Fruit fly (Drosophila melanogaster) whole organism, embryonic: Measurements from ENCODE around the gene Slob.
A peak's percentile ranks its signal among the peaks of the same experiment; 100 is the strongest.

Experiments
- Blimp-1 ChIP-seq: fragments of 200-800 bp; sonication (Bioruptor generic); optimal IDR thresholded peaks from 3 replicates; lab custom pipeline; 2018; ENCODE audit warnings: missing biosample characterization, missing genetic modification characterization, mild to moderate bottlenecking, moderate library complexity, missing genetic modification reagents
- CG10209 ChIP-seq: fragments of 200-800 bp; sonication (Bioruptor generic); optimal IDR thresholded peaks from 3 replicates; lab custom pipeline; 2017; ENCODE audit warnings: missing biosample characterization, mild to moderate bottlenecking, missing genetic modification characterization, missing genetic modification reagents
- CG10321 ChIP-seq: fragments of 200-800 bp; sonication (Bioruptor generic); IDR thresholded peaks from 2 replicates; pipeline ENCODE4 v1.3.6; 2022; ENCODE audit warnings: missing biosample characterization, missing genetic modification characterization
- CG11723 ChIP-seq: fragments of 200-800 bp; sonication (Bioruptor generic); optimal IDR thresholded peaks from 2 replicates; lab custom pipeline; 2017; ENCODE audit warnings: missing biosample characterization, mild to moderate bottlenecking, missing genetic modification characterization
- CG12219 ChIP-seq: fragments of 200-800 bp; sonication (Bioruptor generic); optimal IDR thresholded peaks from 3 replicates; lab custom pipeline; 2018; ENCODE audit warnings: missing biosample characterization, mild to moderate bottlenecking, missing genetic modification characterization
- CG13287 ChIP-seq: fragments of 200-800 bp; sonication (Bioruptor generic); IDR thresholded peaks from 2 replicates; pipeline ENCODE4 v1.3.6; 2022; ENCODE audit warnings: missing biosample characterization, missing genetic modification characterization; ENCODE audit not compliant: partially characterized antibody
- CG17829 ChIP-seq: fragments of 200-800 bp; optimal IDR thresholded peaks from 2 replicates; lab custom pipeline; 2019; ENCODE audit warnings: missing biosample characterization, mild to moderate bottlenecking, missing genetic modification characterization, moderate library complexity
- CG31365 ChIP-seq: fragments of 200-800 bp; sonication (Bioruptor generic); optimal IDR thresholded peaks from 2 replicates; lab custom pipeline; 2018; ENCODE audit warnings: missing biosample characterization, mild to moderate bottlenecking, missing genetic modification characterization
- CG3163 ChIP-seq: fragments of 200-800 bp; sonication (Bioruptor generic); optimal IDR thresholded peaks from 3 replicates; lab custom pipeline; 2016; ENCODE audit warnings: missing biosample characterization, missing genetic modification characterization
- CG33557 ChIP-seq: fragments of 200-800 bp; sonication (Bioruptor generic); optimal IDR thresholded peaks from 2 replicates; lab custom pipeline; 2019; ENCODE audit warnings: missing biosample characterization, mild to moderate bottlenecking, missing genetic modification characterization, moderate library complexity
- CG4820 ChIP-seq: fragments of 200-800 bp; sonication (Bioruptor generic); optimal IDR thresholded peaks from 3 replicates; lab custom pipeline; 2016; ENCODE audit warnings: missing biosample characterization, missing genetic modification characterization
- CG8388 ChIP-seq: fragments of 200-800 bp; sonication (Bioruptor generic); optimal IDR thresholded peaks from 2 replicates; lab custom pipeline; 2019; ENCODE audit warnings: missing biosample characterization, mild to moderate bottlenecking, missing genetic modification characterization, moderate library complexity
- CG9797 ChIP-seq: fragments of 200-800 bp; sonication (Bioruptor generic); optimal IDR thresholded peaks from 3 replicates; lab custom pipeline; 2018; ENCODE audit warnings: missing biosample characterization, mild to moderate bottlenecking, missing genetic modification characterization
- CG9817 ChIP-seq: fragments of 200-800 bp; sonication (Bioruptor generic); optimal IDR thresholded peaks from 2 replicates; lab custom pipeline; 2018; ENCODE audit warnings: missing biosample characterization, mild to moderate bottlenecking, missing genetic modification characterization, moderate library complexity
- Chrac-16 ChIP-seq: fragments of 200-800 bp; sonication (Bioruptor generic); optimal IDR thresholded peaks from 3 replicates; lab custom pipeline; 2016; ENCODE audit warnings: missing biosample characterization, missing genetic modification characterization
- Dbx ChIP-seq: fragments of 200-800 bp; sonication (Bioruptor generic); IDR thresholded peaks from 3 replicates; pipeline ENCODE4 v1.3.6; 2022; ENCODE audit warnings: missing biosample characterization, missing genetic modification characterization
- Deaf1 ChIP-seq: fragments of 200-800 bp; optimal IDR thresholded peaks from 3 replicates; lab custom pipeline; 2019; ENCODE audit warnings: missing biosample characterization, mild to moderate bottlenecking, missing genetic modification characterization, moderate library complexity
- Doc2 ChIP-seq: fragments of 200-800 bp; sonication (Bioruptor generic); IDR thresholded peaks from 2 replicates; pipeline ENCODE4 v1.3.6; 2022; ENCODE audit warnings: missing biosample characterization, missing genetic modification characterization
- Drgx ChIP-seq: fragments of 200-800 bp; sonication (Bioruptor generic); IDR thresholded peaks from 2 replicates; pipeline ENCODE4 v1.3.6; 2022; ENCODE audit warnings: missing biosample characterization, missing genetic modification characterization
- Fer1 ChIP-seq: fragments of 200-800 bp; sonication (Bioruptor generic); optimal IDR thresholded peaks from 2 replicates; lab custom pipeline; 2017; ENCODE audit warnings: missing biosample characterization, mild to moderate bottlenecking, missing genetic modification characterization
- Jarid2 ChIP-seq: fragments of 200-800 bp; sonication (Bioruptor generic); optimal IDR thresholded peaks from 3 replicates; lab custom pipeline; 2017; ENCODE audit warnings: mild to moderate bottlenecking, missing biosample characterization, missing genetic modification reagents, missing genetic modification characterization
- Kr ChIP-seq: fragments of 200-800 bp; sonication (Bioruptor generic); optimal IDR thresholded peaks from 2 replicates; lab custom pipeline; 2017; ENCODE audit warnings: missing biosample characterization, mild to moderate bottlenecking, missing genetic modification characterization
- Ssrp ChIP-seq: fragments of 200-800 bp; sonication (Bioruptor generic); optimal IDR thresholded peaks from 2 replicates; lab custom pipeline; 2018; ENCODE audit warnings: missing biosample characterization, mild to moderate bottlenecking, missing genetic modification characterization, moderate library complexity
- Trl ChIP-seq, 3 experiments: fragments of >200 bp in 2 of 3; fragments of 200-800 bp in 1 of 3; sonication (Bioruptor generic) in 1 of 3; optimal IDR thresholded peaks; 2 replicates in 1 of 3; 3 replicates in 2 of 3; lab custom pipeline; 2016 to 2017; ENCODE audit warnings: missing biosample characterization in 1 of 3, missing genetic modification characterization in 1 of 3
- bsh ChIP-seq, 2 experiments: fragments of 200-800 bp; sonication (Bioruptor generic); optimal IDR thresholded peaks; 2 replicates each; lab custom pipeline; 2017 to 2018; ENCODE audit warnings: mild to moderate bottlenecking in 2 of 2, missing biosample characterization in 2 of 2, missing genetic modification characterization in 2 of 2, moderate library complexity in 1 of 2
- cad ChIP-seq: fragments of >200 bp; optimal IDR thresholded peaks from 2 replicates; lab custom pipeline; 2017; ENCODE audit warnings: missing biosample characterization, missing genetic modification characterization
- cas ChIP-seq: fragments of 200-800 bp; sonication (Bioruptor generic); IDR thresholded peaks from 2 replicates; pipeline ENCODE4 v1.3.6; 2022; ENCODE audit warnings: missing biosample characterization, missing genetic modification characterization
- chinmo ChIP-seq: fragments of 200-800 bp; sonication (Bioruptor generic); IDR thresholded peaks from 4 replicates; pipeline ENCODE4 v1.3.6; 2022; ENCODE audit warnings: missing biosample characterization, missing genetic modification characterization; ENCODE audit not compliant: partially characterized antibody
- crol ChIP-seq: fragments of 200-800 bp; sonication (Bioruptor generic); IDR thresholded peaks from 2 replicates; pipeline ENCODE4 v1.3.6; 2022; ENCODE audit warnings: missing biosample characterization, missing genetic modification characterization
- dmrt99B ChIP-seq: fragments of 200-800 bp; sonication (Bioruptor generic); optimal IDR thresholded peaks from 2 replicates; lab custom pipeline; 2018; ENCODE audit warnings: missing biosample characterization, mild to moderate bottlenecking, missing genetic modification characterization, moderate library complexity
- eve ChIP-seq, 2 experiments: fragments of >200 bp; optimal IDR thresholded peaks; 2 replicates each; lab custom pipeline; 2017; ENCODE audit warnings: missing biosample characterization in 2 of 2, missing genetic modification characterization in 2 of 2
- fd102C ChIP-seq: fragments of 200-800 bp; sonication (Bioruptor generic); optimal IDR thresholded peaks from 2 replicates; lab custom pipeline; 2018; ENCODE audit warnings: missing biosample characterization, mild to moderate bottlenecking, missing genetic modification characterization, moderate library complexity
- gcm2 ChIP-seq: fragments of 200-800 bp; sonication (Bioruptor generic); optimal IDR thresholded peaks from 2 replicates; lab custom pipeline; 2016; ENCODE audit warnings: missing biosample characterization, missing genetic modification characterization
- gem ChIP-seq: fragments of 200-800 bp; sonication (Bioruptor generic); optimal IDR thresholded peaks from 2 replicates; lab custom pipeline; 2019; ENCODE audit warnings: missing biosample characterization, mild to moderate bottlenecking, missing genetic modification characterization, moderate library complexity
- jing ChIP-seq: fragments of 200-800 bp; sonication (Bioruptor generic); optimal IDR thresholded peaks from 2 replicates; lab custom pipeline; 2018; ENCODE audit warnings: missing biosample characterization, mild to moderate bottlenecking, missing genetic modification characterization
- mam ChIP-seq: fragments of 200-800 bp; sonication (Bioruptor generic); optimal IDR thresholded peaks from 3 replicates; lab custom pipeline; 2016; ENCODE audit warnings: missing biosample characterization, missing genetic modification characterization
- sens ChIP-seq: fragments of 200-800 bp; sonication (Bioruptor generic); peaks from one replicate; lab custom pipeline; 2016; ENCODE audit warnings: missing biosample characterization, missing genetic modification characterization
- tap ChIP-seq: fragments of 200-800 bp; optimal IDR thresholded peaks from 3 replicates; lab custom pipeline; 2019; ENCODE audit warnings: missing biosample characterization, mild to moderate bottlenecking, missing genetic modification characterization, moderate library complexity
- tup ChIP-seq: fragments of 200-800 bp; sonication (Bioruptor generic); optimal IDR thresholded peaks from 2 replicates; lab custom pipeline; 2016; ENCODE audit warnings: missing biosample characterization, mild to moderate bottlenecking, missing genetic modification characterization, moderate library complexity
- tx ChIP-seq: fragments of 200-800 bp; sonication (Bioruptor generic); optimal IDR thresholded peaks from 2 replicates; lab custom pipeline; 2016; ENCODE audit warnings: missing biosample characterization, missing genetic modification characterization
- zen ChIP-seq: fragments of 200-800 bp; sonication (Bioruptor generic); optimal IDR thresholded peaks from 3 replicates; lab custom pipeline; 2018; ENCODE audit warnings: missing biosample characterization, mild to moderate bottlenecking, missing genetic modification characterization, moderate library complexity

The Slob gene

DNA sequence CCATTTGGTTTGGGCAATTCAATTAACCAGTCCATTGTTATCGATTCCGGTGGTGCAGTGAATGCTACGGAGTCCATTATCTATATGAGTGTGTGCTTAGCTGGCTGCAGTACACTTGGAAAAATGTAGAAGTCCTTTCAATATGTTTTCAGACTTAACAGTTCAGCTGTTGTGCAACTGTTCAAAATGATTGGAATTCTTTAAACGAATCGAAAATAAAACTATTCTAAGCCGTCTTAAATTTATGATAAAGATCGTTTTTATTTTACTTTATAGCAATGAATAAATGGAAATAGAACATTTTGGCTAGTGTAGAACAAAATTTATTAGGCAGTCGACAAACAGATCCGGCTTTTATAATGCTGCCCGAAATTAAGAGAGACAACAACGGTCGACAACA, 58.0 kb downstream of the Slob start (continued):
- no peak for TF ChIP-seq mam (GFP tag; lab: Kevin White, UChicago)
- peak; percentile 55 for TF ChIP-seq zen
- TF ChIP-seq Ssrp (tag; lab: Kevin White, UChicago), result peak; percentile 42
- no peak for TF ChIP-seq cas (GFP tag; lab: Robert Waterston, UW)
- TF ChIP-seq Kr (GFP tag; lab: Kevin White, UChicago), result no peak
- TF ChIP-seq eve (GFP tag; optimal IDR thresholded peaks at IDR 0.05; lab: Kevin White, UChicago), result peak in 1 of 2 experiments; percentile 4
- peak; percentile 55 for TF ChIP-seq fd102C (GFP tag; lab: Kevin White, UChicago)
- TF ChIP-seq gem, result peak; percentile 63
- no peak for TF ChIP-seq CG10321 (GFP tag; lab: Robert Waterston, UW)
- no peak for TF ChIP-seq CG12219 (GFP tag; lab: Kevin White, UChicago)
- peak; percentile 70 for TF ChIP-seq Blimp-1 (GFP tag; lab: Kevin White, UChicago)
- no peak for TF ChIP-seq gcm2
- peak; percentile 23 for TF ChIP-seq CG33557
- no peak for TF ChIP-seq tap
- TF ChIP-seq CG9797 (GFP tag; lab: Kevin White, UChicago), result no peak
- peak; percentile 10 for TF ChIP-seq Chrac-16 (GFP tag; lab: Kevin White, UChicago)
- peak; percentile 41 for TF ChIP-seq CG4820
- TF ChIP-seq crol (GFP tag; lab: Robert Waterston, UW), result no peak
- peak; percentile 55 for TF ChIP-seq dmrt99B (tag; lab: Kevin White, UChicago)
- peak; percentile 20 for TF ChIP-seq CG8388 (GFP tag; lab: Kevin White, UChicago)
- TF ChIP-seq, all 482 proteins: peak for 95

DNA sequence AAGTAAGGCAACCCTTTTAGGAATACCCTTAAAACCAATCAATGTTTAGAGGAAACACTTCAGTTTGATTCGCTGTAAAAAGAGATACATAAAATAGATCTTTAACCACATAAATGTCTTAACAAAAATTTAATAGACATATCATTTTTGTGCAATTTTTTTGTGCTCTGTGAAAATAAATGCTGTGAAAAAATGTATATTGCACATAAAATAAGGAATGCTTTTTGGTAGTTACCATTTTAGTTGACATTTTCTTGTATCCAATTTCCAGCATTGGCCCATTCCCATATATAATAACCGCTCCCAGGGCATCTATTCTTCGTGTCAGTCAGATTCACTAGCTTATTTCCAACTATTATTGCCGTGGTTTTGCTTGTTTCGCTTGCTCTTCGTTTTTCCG, 62.6 kb downstream of the Slob start:
- no peak for TF ChIP-seq CG9817 (tag; lab: Kevin White, UChicago)
- TF ChIP-seq bsh (GFP tag; optimal IDR thresholded peaks at IDR 0.05; lab: Kevin White, UChicago), result peak in 1 of 2 experiments; percentile 16

DNA sequence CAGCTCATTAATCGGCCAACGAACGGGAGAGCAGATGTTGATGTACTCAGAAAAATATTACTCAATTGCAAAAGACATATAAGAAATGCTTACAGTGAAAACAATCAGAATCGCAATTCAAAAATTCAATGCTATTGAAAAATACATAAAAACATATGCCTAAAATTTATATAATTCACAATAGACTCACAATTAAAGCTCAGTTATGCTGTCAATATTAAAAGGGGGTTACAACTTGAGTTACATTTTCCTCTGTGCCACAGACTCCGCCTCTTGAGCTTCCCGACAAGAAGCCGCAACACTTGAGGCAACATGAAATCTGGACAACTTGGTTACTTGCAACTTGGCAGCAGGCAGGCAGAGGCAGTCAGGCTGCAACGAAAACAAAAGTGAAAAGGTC, 63.3 kb downstream of the Slob start:
- TF ChIP-seq Blimp-1 (GFP tag; lab: Kevin White, UChicago), result peak; percentile 15
- no peak for TF ChIP-seq Dbx (GFP tag; lab: Robert Waterston, UW)
- TF ChIP-seq Fer1 (GFP tag; lab: Kevin White, UChicago), result no peak
- no peak for TF ChIP-seq tx (GFP tag; lab: Kevin White, UChicago)
- peak in 1 of 2 experiments; percentile 55 for TF ChIP-seq bsh (GFP tag; optimal IDR thresholded peaks at IDR 0.05; lab: Kevin White, UChicago)
- TF ChIP-seq Drgx (GFP tag; lab: Robert Waterston, UW), result peak; percentile 83
- TF ChIP-seq sens (GFP tag; lab: Kevin White, UChicago), result peak; percentile 68
- TF ChIP-seq CG11723, result no peak
- no peak for TF ChIP-seq CG31365 (tag; lab: Kevin White, UChicago)
- no peak for TF ChIP-seq Doc2 (GFP tag; lab: Robert Waterston, UW)
- no peak for TF ChIP-seq jing (GFP tag; lab: Kevin White, UChicago)
- TF ChIP-seq CG10209 (GFP tag; lab: Kevin White, UChicago), result no peak

DNA sequence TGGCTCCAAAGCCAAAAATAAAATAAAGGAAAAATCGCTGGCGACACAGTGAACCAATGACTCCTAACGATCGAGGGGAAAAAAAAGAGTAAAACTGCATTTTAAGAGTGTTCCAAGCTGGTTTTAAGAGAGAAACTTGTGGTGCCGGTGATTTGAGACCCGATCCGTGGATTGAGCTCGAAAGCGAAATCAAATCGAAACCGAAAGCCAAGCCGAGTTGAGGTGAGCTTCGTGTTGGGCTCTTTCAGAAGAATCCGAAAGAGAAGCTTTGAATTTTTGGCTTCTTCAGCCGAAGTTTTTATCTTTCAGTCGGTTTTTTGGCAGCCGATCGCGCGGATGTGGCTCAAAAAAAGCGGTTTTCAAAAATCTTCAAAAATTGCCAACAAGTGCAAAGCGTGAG, 66.8 kb downstream of the Slob start, which contains the start of gene CG6739:
TSS of gene CG6739 (plus strand) at position 307 of the 400 bp plus-strand sequence.
- TF ChIP-seq CG13287 (GFP tag; lab: Robert Waterston, UW), result peak; percentile 13; the same call in 1 of the 2 replicates
- peak; percentile 91 for TF ChIP-seq CG3163
- TF ChIP-seq Blimp-1 (GFP tag; lab: Kevin White, UChicago), result peak; percentile 95
- no peak for TF ChIP-seq tup
- peak; percentile 31 to 43 for TF ChIP-seq Trl (optimal IDR thresholded peaks at IDR 0.05; lab: Kevin White, UChicago)
- no peak for TF ChIP-seq Trl (GFP tag; optimal IDR thresholded peaks at IDR 0.05; lab: Kevin White, UChicago)
- peak; percentile 39 for TF ChIP-seq CG33557
- no peak for TF ChIP-seq cad (GFP tag; lab: Kevin White, UChicago)
- peak; percentile 92 for TF ChIP-seq Deaf1 (tag; lab: Kevin White, UChicago)
- no peak for TF ChIP-seq CG17829 (tag; lab: Kevin White, UChicago)
- TF ChIP-seq chinmo (GFP tag; lab: Robert Waterston, UW), result 0 out of 4 replicates have a peak, but pooled peaks have one; percentile 33
- peak; percentile 24 for TF ChIP-seq Jarid2
- 0 out of 2 replicates have a peak, but pooled peaks have one; percentile 28 for TF ChIP-seq Drgx (GFP tag; lab: Robert Waterston, UW)
